Worm (Caenorhabditis elegans): ENCODE results near the gene frm-10.

- TF ChIP-seq syd-9 (tag; optimal IDR thresholded peaks at IDR 0.05) (no peak), elt-2 (tag; optimal IDR thresholded peaks at IDR 0.05) (peak; percentile 63), K02D7.2 (tag; optimal IDR thresholded peaks at IDR 0.05) (no peak), madf-2 (tag; optimal IDR thresholded peaks at IDR 0.05) (no peak), mec-3 (tag; optimal IDR thresholded peaks at IDR 0.05; ENCODE audit: borderline replicate concordance) (no peak), pha-4 (tag; optimal IDR thresholded peaks at IDR 0.05) (no peak), hlh-30 (tag; optimal IDR thresholded peaks at IDR 0.05; ENCODE audit: insufficient read depth) (peak; percentile 87), ama-1 (optimal IDR thresholded peaks at IDR 0.05) (no peak), rnt-1 (tag; optimal IDR thresholded peaks at IDR 0.05) (no peak), sox-2 (GFP tag; IDR thresholded peaks at IDR 0.05) (no peak), zip-5 (tag; optimal IDR thresholded peaks at IDR 0.05) (no peak), hlh-8 (tag; optimal IDR thresholded peaks at IDR 0.05) (no peak), unc-42 (tag; optimal IDR thresholded peaks at IDR 0.05) (no peak)
Measured at ce11 chrV:13462974-13463373, at the start of gene frm-10.
